Fruit fly (Drosophila melanogaster) whole organism, embryonic: ENCODE measurements around the gene CG7352.
A peak's percentile ranks its signal among the peaks of the same experiment; 100 is the strongest.

Source experiments
- Aef1 ChIP-seq: fragments of 200-800 bp; sonication (Bioruptor generic); IDR thresholded peaks from 3 replicates; pipeline ENCODE4 v1.3.6; 2022; ENCODE audit warnings: missing biosample characterization, missing genetic modification characterization
- CG11247 ChIP-seq: fragments of 200-800 bp; sonication (Bioruptor generic); IDR thresholded peaks from 2 replicates; pipeline ENCODE4 v1.3.6; 2022; ENCODE audit warnings: missing biosample characterization, missing genetic modification characterization
- CG12391 ChIP-seq: fragments of 200-800 bp; sonication (Bioruptor generic); optimal IDR thresholded peaks from 3 replicates; lab custom pipeline; 2018; ENCODE audit warnings: missing biosample characterization, mild to moderate bottlenecking, missing genetic modification characterization, moderate library complexity
- CG16813 ChIP-seq: fragments of 200-800 bp; sonication (Bioruptor generic); IDR thresholded peaks from 3 replicates; pipeline ENCODE4 v1.3.6; 2022; ENCODE audit warnings: missing biosample characterization, missing genetic modification characterization; ENCODE audit not compliant: partially characterized antibody
- CG17385 ChIP-seq: fragments of 200-800 bp; sonication (Bioruptor generic); optimal IDR thresholded peaks from 3 replicates; lab custom pipeline; 2018; ENCODE audit warnings: missing biosample characterization, mild to moderate bottlenecking, missing genetic modification characterization
- CG30020 ChIP-seq: fragments of 200-800 bp; optimal IDR thresholded peaks from 2 replicates; lab custom pipeline; 2019; ENCODE audit warnings: missing biosample characterization, mild to moderate bottlenecking, missing genetic modification characterization, moderate library complexity
- CG3163 ChIP-seq: fragments of 200-800 bp; sonication (Bioruptor generic); optimal IDR thresholded peaks from 3 replicates; lab custom pipeline; 2016; ENCODE audit warnings: missing biosample characterization, missing genetic modification characterization
- CG34376 ChIP-seq: fragments of 200-800 bp; sonication (Bioruptor generic); optimal IDR thresholded peaks from 2 replicates; lab custom pipeline; 2018; ENCODE audit warnings: missing biosample characterization, mild to moderate bottlenecking, missing genetic modification characterization
- CG42726 ChIP-seq: fragments of 200-800 bp; sonication (Bioruptor generic); IDR thresholded peaks from 2 replicates; pipeline ENCODE4 v1.3.6; 2022; ENCODE audit warnings: missing biosample characterization, missing genetic modification characterization; ENCODE audit not compliant: partially characterized antibody
- CG4282 ChIP-seq: fragments of 200-800 bp; sonication (Bioruptor generic); optimal IDR thresholded peaks from 2 replicates; lab custom pipeline; 2016; ENCODE audit warnings: missing biosample characterization, missing genetic modification characterization
- CG4730 ChIP-seq: fragments of 200-800 bp; sonication (Bioruptor generic); IDR thresholded peaks from 2 replicates; pipeline ENCODE4 v1.3.6; 2022; ENCODE audit warnings: missing biosample characterization, missing genetic modification characterization
- CG7745 ChIP-seq: fragments of 200-800 bp; sonication (Bioruptor generic); optimal IDR thresholded peaks from 2 replicates; lab custom pipeline; 2018; ENCODE audit warnings: missing biosample characterization, mild to moderate bottlenecking, missing genetic modification characterization, moderate library complexity
- CG7839 ChIP-seq: fragments of 200-800 bp; sonication (Bioruptor generic); optimal IDR thresholded peaks from 3 replicates; lab custom pipeline; 2018; ENCODE audit warnings: missing biosample characterization, mild to moderate bottlenecking, missing genetic modification characterization, moderate library complexity
- CG9609 ChIP-seq: fragments of 200-800 bp; sonication (Bioruptor generic); optimal IDR thresholded peaks from 3 replicates; lab custom pipeline; 2016; ENCODE audit warnings: missing biosample characterization, missing genetic modification characterization
- CG9817 ChIP-seq: fragments of 200-800 bp; sonication (Bioruptor generic); optimal IDR thresholded peaks from 2 replicates; lab custom pipeline; 2018; ENCODE audit warnings: missing biosample characterization, mild to moderate bottlenecking, missing genetic modification characterization, moderate library complexity
- CG9932 ChIP-seq: fragments of 200-800 bp; sonication (Bioruptor generic); IDR thresholded peaks from 2 replicates; pipeline ENCODE4 v1.3.6; 2022; ENCODE audit warnings: missing biosample characterization, missing genetic modification characterization
- CoRest ChIP-seq: fragments of 200-800 bp; sonication (Bioruptor generic); optimal IDR thresholded peaks from 3 replicates; lab custom pipeline; 2018; ENCODE audit warnings: missing biosample characterization, mild to moderate bottlenecking, missing genetic modification characterization, moderate library complexity
- Dbx ChIP-seq: fragments of 200-800 bp; sonication (Bioruptor generic); IDR thresholded peaks from 3 replicates; pipeline ENCODE4 v1.3.6; 2022; ENCODE audit warnings: missing biosample characterization, missing genetic modification characterization
- Eip74EF ChIP-seq, 2 experiments: fragments of 200-800 bp in 1 of 2; fragments of >200 bp in 1 of 2; sonication (Bioruptor generic) in 1 of 2; optimal IDR thresholded peaks; 2 replicates each; lab custom pipeline; 2017 to 2019; ENCODE audit warnings: missing biosample characterization in 2 of 2, missing genetic modification characterization in 2 of 2, mild to moderate bottlenecking in 1 of 2, moderate library complexity in 1 of 2
- HmgD ChIP-seq: fragments of 200-800 bp; sonication (Bioruptor generic); optimal IDR thresholded peaks from 3 replicates; lab custom pipeline; 2016; ENCODE audit warnings: missing biosample characterization, missing genetic modification characterization
- HmgZ ChIP-seq: fragments of 200-800 bp; sonication (Bioruptor generic); optimal IDR thresholded peaks from 2 replicates; lab custom pipeline; 2018; ENCODE audit warnings: missing biosample characterization, mild to moderate bottlenecking, missing genetic modification characterization
- Hr3 ChIP-seq: fragments of 200-800 bp; sonication (Bioruptor generic); optimal IDR thresholded peaks from 3 replicates; lab custom pipeline; 2016; ENCODE audit warnings: missing biosample characterization, missing genetic modification characterization
- Lhr ChIP-seq: fragments of 200-800 bp; sonication (Bioruptor generic); optimal IDR thresholded peaks from 3 replicates; lab custom pipeline; 2017; ENCODE audit warnings: mild to moderate bottlenecking, missing biosample characterization, missing genetic modification reagents, missing genetic modification characterization
- NfI ChIP-seq: fragments of 200-800 bp; sonication (Bioruptor generic); optimal IDR thresholded peaks from 3 replicates; lab custom pipeline; 2018; ENCODE audit warnings: missing biosample characterization, mild to moderate bottlenecking, missing genetic modification characterization, moderate library complexity
- Oaz ChIP-seq: fragments of 200-800 bp; sonication (Bioruptor generic); IDR thresholded peaks from 2 replicates; pipeline ENCODE4 v1.3.6; 2022; ENCODE audit warnings: missing biosample characterization, missing genetic modification characterization
- Sox100B ChIP-seq: fragments of 200-800 bp; sonication (Bioruptor generic); optimal IDR thresholded peaks from 3 replicates; lab custom pipeline; 2018; ENCODE audit warnings: missing biosample characterization, mild to moderate bottlenecking, missing genetic modification characterization
- Stat92E ChIP-seq, 3 experiments: fragments of >200 bp in 2 of 3; fragments of 200-800 bp in 1 of 3; sonication (Bioruptor generic) in 1 of 3; optimal IDR thresholded peaks; 2 replicates each; lab custom pipeline; 2017 to 2019; ENCODE audit warnings: missing biosample characterization in 3 of 3, missing genetic modification characterization in 3 of 3, mild to moderate bottlenecking in 1 of 3, moderate library complexity in 1 of 3
- Trl ChIP-seq, 3 experiments: fragments of >200 bp in 2 of 3; fragments of 200-800 bp in 1 of 3; sonication (Bioruptor generic) in 1 of 3; optimal IDR thresholded peaks; 2 replicates in 1 of 3; 3 replicates in 2 of 3; lab custom pipeline; 2016 to 2017; ENCODE audit warnings: missing biosample characterization in 1 of 3, missing genetic modification characterization in 1 of 3
- ase ChIP-seq: fragments of 200-800 bp; sonication (Bioruptor generic); IDR thresholded peaks from 3 replicates; pipeline ENCODE4 v1.3.6; 2022; ENCODE audit warnings: missing biosample characterization, missing genetic modification characterization
- az2 ChIP-seq: fragments of 200-800 bp; sonication (Bioruptor generic); optimal IDR thresholded peaks from 3 replicates; lab custom pipeline; 2016; ENCODE audit warnings: missing biosample characterization, missing genetic modification characterization
- corto ChIP-seq: fragments of 200-800 bp; sonication (Bioruptor generic); optimal IDR thresholded peaks from 2 replicates; lab custom pipeline; 2016; ENCODE audit warnings: missing biosample characterization, mild to moderate bottlenecking, missing genetic modification characterization, moderate library complexity
- croc ChIP-seq: fragments of 200-800 bp; sonication (Bioruptor generic); conservative IDR thresholded peaks from 3 replicates; pipeline ENCODE4 v1.3.6; 2022; ENCODE audit warnings: missing biosample characterization, missing genetic modification characterization
- crol ChIP-seq: fragments of 200-800 bp; sonication (Bioruptor generic); IDR thresholded peaks from 2 replicates; pipeline ENCODE4 v1.3.6; 2022; ENCODE audit warnings: missing biosample characterization, missing genetic modification characterization
- cwo ChIP-seq: fragments of 200-800 bp; sonication (Bioruptor generic); optimal IDR thresholded peaks from 3 replicates; lab custom pipeline; 2017; ENCODE audit warnings: missing biosample characterization, missing genetic modification characterization, mild to moderate bottlenecking, moderate library complexity, missing genetic modification reagents
- danr ChIP-seq: fragments of 200-800 bp; sonication (Bioruptor generic); IDR thresholded peaks from 2 replicates; pipeline ENCODE4 v1.3.6; 2022; ENCODE audit warnings: missing biosample characterization, missing genetic modification characterization
- dmrt99B ChIP-seq: fragments of 200-800 bp; sonication (Bioruptor generic); optimal IDR thresholded peaks from 2 replicates; lab custom pipeline; 2018; ENCODE audit warnings: missing biosample characterization, mild to moderate bottlenecking, missing genetic modification characterization, moderate library complexity
- dysf ChIP-seq: fragments of 200-800 bp; sonication (Bioruptor generic); IDR thresholded peaks from 3 replicates; pipeline ENCODE4 v1.3.6; 2022; ENCODE audit warnings: missing biosample characterization, missing genetic modification characterization
- fd102C ChIP-seq: fragments of 200-800 bp; sonication (Bioruptor generic); optimal IDR thresholded peaks from 2 replicates; lab custom pipeline; 2018; ENCODE audit warnings: missing biosample characterization, mild to moderate bottlenecking, missing genetic modification characterization, moderate library complexity
- gcm2 ChIP-seq: fragments of 200-800 bp; sonication (Bioruptor generic); optimal IDR thresholded peaks from 2 replicates; lab custom pipeline; 2016; ENCODE audit warnings: missing biosample characterization, missing genetic modification characterization
- gsb ChIP-seq: fragments of 200-800 bp; sonication (Bioruptor generic); IDR thresholded peaks from 2 replicates; pipeline ENCODE4 v1.3.6; 2022; ENCODE audit warnings: missing biosample characterization, missing genetic modification characterization
- hbn ChIP-seq: fragments of 200-800 bp; sonication (Bioruptor generic); IDR thresholded peaks from 2 replicates; pipeline ENCODE4 v1.3.6; 2022; ENCODE audit warnings: missing biosample characterization, missing genetic modification characterization; ENCODE audit not compliant: partially characterized antibody
- nom ChIP-seq: fragments of 200-800 bp; sonication (Bioruptor generic); optimal IDR thresholded peaks from 2 replicates; lab custom pipeline; 2017; ENCODE audit warnings: missing biosample characterization, missing genetic modification characterization, mild to moderate bottlenecking, moderate library complexity, missing genetic modification reagents
- otp ChIP-seq: fragments of 200-800 bp; sonication (Bioruptor generic); IDR thresholded peaks from 3 replicates; pipeline ENCODE4, ENCODE4 v1.3.6; 2022; ENCODE audit warnings: missing biosample characterization, missing genetic modification characterization
- pho ChIP-seq: fragments of 200-800 bp; sonication (Bioruptor generic); optimal IDR thresholded peaks from 2 replicates; lab custom pipeline; 2016; ENCODE audit warnings: missing biosample characterization, missing genetic modification characterization
- pzg ChIP-seq: fragments of 200-800 bp; sonication (Bioruptor generic); optimal IDR thresholded peaks from 3 replicates; lab custom pipeline; 2018; ENCODE audit warnings: missing biosample characterization, mild to moderate bottlenecking, missing genetic modification characterization, moderate library complexity
- sisA ChIP-seq: fragments of 200-800 bp; sonication (Bioruptor generic); IDR thresholded peaks from 2 replicates; pipeline ENCODE4 v1.3.6; 2022; ENCODE audit warnings: missing biosample characterization, missing genetic modification characterization
- tx ChIP-seq: fragments of 200-800 bp; sonication (Bioruptor generic); optimal IDR thresholded peaks from 2 replicates; lab custom pipeline; 2016; ENCODE audit warnings: missing biosample characterization, missing genetic modification characterization
- wor ChIP-seq: fragments of 200-800 bp; sonication (Bioruptor generic); IDR thresholded peaks from 2 replicates; pipeline ENCODE4 v1.3.6; 2022; ENCODE audit warnings: missing biosample characterization, missing genetic modification characterization
- zfh1 ChIP-seq: fragments of 200-800 bp; sonication (Bioruptor generic); IDR thresholded peaks from 3 replicates; pipeline ENCODE4 v1.3.6; 2022; ENCODE audit warnings: missing biosample characterization, missing genetic modification characterization

CG7352 gene

DNA sequence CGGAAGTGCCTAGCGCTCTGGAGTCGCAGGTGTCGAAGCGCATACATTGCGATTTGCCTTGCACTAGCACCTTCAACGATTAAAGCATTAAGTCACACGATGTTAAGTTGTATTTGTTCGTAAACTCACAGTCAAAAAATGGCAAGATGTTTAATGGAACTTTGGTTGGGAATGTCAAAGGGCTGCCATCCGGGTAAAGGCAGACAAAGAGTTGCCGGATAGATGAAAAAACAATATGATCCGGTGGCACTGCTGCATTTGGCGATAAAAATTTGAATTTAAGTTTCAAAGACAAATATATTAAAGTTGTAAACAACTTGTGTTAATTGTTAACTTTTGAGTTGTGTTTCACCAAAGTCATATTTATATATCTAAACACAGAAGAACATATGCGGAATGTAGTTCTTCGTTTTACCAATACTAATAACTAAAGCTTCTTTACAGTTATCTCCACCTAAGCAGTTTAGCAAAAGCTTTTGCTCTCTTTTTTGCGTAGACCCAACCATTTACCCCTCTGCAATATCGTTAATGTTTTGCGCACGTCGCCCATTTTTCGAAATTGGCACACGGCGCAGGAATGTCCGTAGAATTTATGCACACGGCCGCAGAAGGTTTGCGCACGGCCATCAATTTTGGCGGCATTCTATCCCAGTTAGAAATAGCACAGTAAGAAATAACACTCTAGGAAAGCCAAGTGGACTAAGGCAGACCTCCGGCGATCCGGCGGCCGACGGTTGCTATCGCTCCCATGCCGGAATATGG, 30.9 kb upstream of the CG7352 start, which contains the start of gene Coq2 (continued):
- peak; percentile 2 for TF ChIP-seq HmgZ (tag; lab: Kevin White, UChicago)
- TF ChIP-seq danr, result no peak
- TF ChIP-seq NfI (GFP tag; lab: Kevin White, UChicago), result no peak
- no peak for TF ChIP-seq sisA (GFP tag; lab: Robert Waterston, UW)
- TF ChIP-seq CG4282 (GFP tag; lab: Kevin White, UChicago), result no peak
- TF ChIP-seq CG7745 (tag; lab: Kevin White, UChicago), result no peak
- TF ChIP-seq gsb, result no peak
- peak in 1 of 2 experiments; percentile 4 for TF ChIP-seq Trl (optimal IDR thresholded peaks at IDR 0.05; lab: Kevin White, UChicago)
- no peak for TF ChIP-seq Trl (GFP tag; optimal IDR thresholded peaks at IDR 0.05; lab: Kevin White, UChicago)
- no peak for TF ChIP-seq CG42726
- TF ChIP-seq corto (GFP tag; lab: Kevin White, UChicago), result no peak
- no peak for TF ChIP-seq croc (GFP tag; lab: Robert Waterston, UW)
- TF ChIP-seq Dbx (GFP tag; lab: Robert Waterston, UW), result 0 out of 3 replicates have a peak, but pooled peaks have one; percentile 13
- TF ChIP-seq CoRest, result no peak
- TF ChIP-seq Aef1 (GFP tag; lab: Robert Waterston, UW), result no peak
- TF ChIP-seq pzg (GFP tag; lab: Kevin White, UChicago), result peak; percentile 74
- no peak for TF ChIP-seq Oaz (GFP tag; lab: Robert Waterston, UW)
- no peak for TF ChIP-seq hbn (GFP tag; lab: Robert Waterston, UW)
- TF ChIP-seq ase (GFP tag; lab: Robert Waterston, UW), result no peak
- no peak for TF ChIP-seq CG9817
- no peak for TF ChIP-seq tx (GFP tag; lab: Kevin White, UChicago)
- TF ChIP-seq pho (GFP tag; lab: Kevin White, UChicago), result no peak
- no peak for TF ChIP-seq cwo (GFP tag; lab: Kevin White, UChicago)
- TF ChIP-seq az2 (GFP tag; lab: Kevin White, UChicago), result no peak
- peak; percentile 88 for TF ChIP-seq Lhr (GFP tag; lab: Kevin White, UChicago)
- TF ChIP-seq Eip74EF (GFP tag; optimal IDR thresholded peaks at IDR 0.05; lab: Kevin White, UChicago), result no peak
- no peak for TF ChIP-seq CG34376
- no peak for TF ChIP-seq zfh1 (GFP tag; lab: Robert Waterston, UW)
- no peak for TF ChIP-seq otp (GFP tag; lab: Robert Waterston, UW)
- TF ChIP-seq nom (GFP tag; lab: Kevin White, UChicago), result no peak
- no peak for TF ChIP-seq HmgD (GFP tag; lab: Kevin White, UChicago)
- TF ChIP-seq CG17385 (GFP tag; lab: Kevin White, UChicago), result no peak
- no peak for TF ChIP-seq fd102C (GFP tag; lab: Kevin White, UChicago)
- no peak for TF ChIP-seq CG9932 (GFP tag; lab: Robert Waterston, UW)
- TF ChIP-seq CG12391 (tag; lab: Kevin White, UChicago), result no peak
- no peak for TF ChIP-seq CG16813 (GFP tag; lab: Robert Waterston, UW)
- TF ChIP-seq wor (GFP tag; lab: Robert Waterston, UW), result no peak
- no peak for TF ChIP-seq CG3163 (GFP tag; lab: Kevin White, UChicago)
- TF ChIP-seq dysf (GFP tag; lab: Robert Waterston, UW), result no peak
- TF ChIP-seq Stat92E (GFP tag; optimal IDR thresholded peaks at IDR 0.05; lab: Kevin White, UChicago), result no peak
- TF ChIP-seq dmrt99B (tag; lab: Kevin White, UChicago), result no peak
- no peak for TF ChIP-seq CG7839 (tag; lab: Kevin White, UChicago)
- no peak for TF ChIP-seq CG30020 (tag; lab: Kevin White, UChicago)
- no peak for TF ChIP-seq gcm2 (GFP tag; lab: Kevin White, UChicago)
- TF ChIP-seq Sox100B (GFP tag; lab: Kevin White, UChicago), result no peak
- no peak for TF ChIP-seq CG11247 (GFP tag; lab: Robert Waterston, UW)
- TF ChIP-seq Hr3 (GFP tag; lab: Kevin White, UChicago), result no peak
- TF ChIP-seq CG4730 (GFP tag; lab: Robert Waterston, UW), result no peak
- TF ChIP-seq crol, result no peak
- TF ChIP-seq CG9609, result no peak
